Fruit fly (Drosophila melanogaster) S2 (cell line): ENCODE data around the gene CG31832.

Experiments
- CG8478 ChIP-seq: fragments of >200 bp; optimal IDR thresholded peaks from 2 replicates; lab custom pipeline; 2018
- CTCF ChIP-seq, 2 experiments: fragments of >200 bp; optimal IDR thresholded peaks; 2 replicates each; lab custom pipeline; 2018

DNA sequence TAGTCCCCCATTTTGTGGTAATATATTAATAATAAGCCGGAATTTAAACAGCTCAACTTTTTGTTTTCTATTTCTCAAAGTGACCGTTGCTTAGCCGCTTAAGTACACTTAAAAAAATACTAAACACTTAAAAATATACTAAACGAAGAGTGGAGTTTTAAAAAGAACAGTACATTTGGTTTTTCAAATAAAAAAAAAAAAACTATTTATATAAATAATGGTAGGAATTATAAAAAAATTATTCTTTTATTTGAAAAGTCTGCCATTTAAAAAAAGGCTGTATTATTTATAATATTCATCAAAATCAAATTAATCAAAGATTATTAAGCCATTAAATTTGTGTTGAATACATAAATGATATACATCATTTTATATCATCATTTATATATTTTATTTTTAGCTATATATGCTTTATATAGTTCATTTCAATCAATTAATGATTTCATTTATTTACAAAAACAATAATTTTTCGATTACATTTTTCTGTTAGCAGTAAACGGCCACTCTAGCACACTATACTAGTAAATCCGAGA, 24.2 kb downstream of the CG31832 start, which contains the start of the genes Ankrd49 and NC2beta:
- TF ChIP-seq CG8478 (lab: Kevin White, UChicago) (no peak), CTCF (optimal IDR thresholded peaks at IDR 0.05; lab: Kevin White, UChicago) (no peak)
